Worm (Caenorhabditis elegans): ENCODE measurements around the gene R02D5.9.
A peak's percentile ranks its signal among the peaks of the same experiment; 100 is the strongest.

DNA sequence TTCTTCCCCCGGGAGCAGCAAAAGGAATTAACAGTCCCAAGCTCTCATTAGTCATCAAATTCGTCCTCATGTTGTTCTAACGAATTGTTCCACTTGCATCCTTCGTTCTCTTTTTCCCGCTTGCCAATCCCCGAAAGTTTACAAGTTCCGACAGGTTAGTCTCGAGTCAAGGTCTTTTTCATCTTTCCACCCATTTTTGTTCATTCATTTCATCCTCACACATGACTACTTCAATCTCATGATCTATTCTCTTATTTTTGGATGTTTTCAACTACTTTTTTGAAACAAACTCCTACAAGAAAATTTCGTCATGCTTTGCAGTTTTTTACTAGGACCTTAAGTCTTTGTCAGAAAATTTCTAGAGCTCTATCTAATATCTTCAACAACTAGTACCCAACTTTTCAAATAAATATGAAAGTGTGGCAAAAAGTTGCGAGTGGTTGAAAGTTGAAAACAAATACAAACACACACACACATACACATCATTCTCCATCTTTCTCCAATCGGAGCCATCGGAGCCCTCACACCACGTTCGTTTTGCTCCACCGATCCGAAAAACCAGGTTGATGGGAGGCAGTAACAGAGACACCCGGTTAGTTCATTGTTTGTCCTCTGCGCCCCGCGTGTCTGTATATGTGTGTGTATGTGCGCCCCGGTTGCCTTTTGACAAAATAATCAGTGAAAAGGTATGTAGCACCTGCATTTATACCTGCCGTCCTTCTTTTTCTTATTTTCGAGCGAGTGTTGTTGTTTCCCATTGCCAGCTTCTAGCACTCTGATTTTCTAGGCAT is 11.7 kb downstream of the R02D5.9 start:
- TF ChIP-seq unc-130 (tag; optimal IDR thresholded peaks at IDR 0.05) (no peak), sup-37 (GFP tag; optimal IDR thresholded peaks at IDR 0.05) (no peak), lin-39 (tag; optimal IDR thresholded peaks at IDR 0.05) (no peak), lin-13 (GFP tag; optimal IDR thresholded peaks at IDR 0.05) (no peak), fos-1 (tag; optimal IDR thresholded peaks at IDR 0.05) (no peak), elt-3 (tag; optimal IDR thresholded peaks at IDR 0.05) (peak in 2 of 6 experiments; percentile 47 to 65), unc-98 (GFP tag; IDR thresholded peaks at IDR 0.05) (no peak)
